Fruit fly (Drosophila melanogaster) whole organism, embryonic: ENCODE results near the gene P58IPK.

Source experiments
- BEAF-32 ChIP-seq: fragments of 200-800 bp; sonication (Bioruptor generic); optimal IDR thresholded peaks from 3 replicates; lab custom pipeline; 2017; ENCODE audit warnings: missing biosample characterization, missing genetic modification characterization, mild to moderate bottlenecking, moderate library complexity, missing genetic modification reagents
- CG11504 ChIP-seq: fragments of 200-800 bp; sonication (Bioruptor generic); optimal IDR thresholded peaks from 3 replicates; lab custom pipeline; 2019; ENCODE audit warnings: missing biosample characterization, mild to moderate bottlenecking, missing genetic modification characterization, moderate library complexity
- CG12299 ChIP-seq: fragments of 200-800 bp; sonication (Bioruptor generic); optimal IDR thresholded peaks from 2 replicates; lab custom pipeline; 2018; ENCODE audit warnings: missing biosample characterization, mild to moderate bottlenecking, missing genetic modification characterization
- CG13624 ChIP-seq: fragments of 200-800 bp; sonication (Bioruptor generic); optimal IDR thresholded peaks from 2 replicates; lab custom pipeline; 2016; ENCODE audit warnings: missing biosample characterization, missing genetic modification characterization
- CG13894 ChIP-seq: fragments of 200-800 bp; sonication (Bioruptor generic); optimal IDR thresholded peaks from 3 replicates; lab custom pipeline; 2018; ENCODE audit warnings: missing biosample characterization, mild to moderate bottlenecking, missing genetic modification characterization, moderate library complexity
- CG14860 ChIP-seq: fragments of 200-800 bp; sonication (Bioruptor generic); IDR thresholded peaks from 3 replicates; pipeline ENCODE4 v1.3.6; 2022; ENCODE audit warnings: missing biosample characterization, missing genetic modification characterization; ENCODE audit not compliant: partially characterized antibody
- CG1603 ChIP-seq: fragments of 200-800 bp; sonication (Bioruptor generic); optimal IDR thresholded peaks from 2 replicates; lab custom pipeline; 2019; ENCODE audit warnings: missing biosample characterization, mild to moderate bottlenecking, missing genetic modification characterization, moderate library complexity
- CG17328 ChIP-seq: fragments of 200-800 bp; sonication (Bioruptor generic); IDR thresholded peaks from 2 replicates; pipeline ENCODE4 v1.3.6; 2022; ENCODE audit warnings: missing biosample characterization, missing genetic modification characterization
- CG17359 ChIP-seq: fragments of 200-800 bp; sonication (Bioruptor generic); optimal IDR thresholded peaks from 3 replicates; lab custom pipeline; 2018; ENCODE audit warnings: missing biosample characterization, mild to moderate bottlenecking, missing genetic modification characterization, moderate library complexity
- CG33213 ChIP-seq: fragments of 200-800 bp; sonication (Bioruptor generic); optimal IDR thresholded peaks from 3 replicates; lab custom pipeline; 2016; ENCODE audit warnings: missing biosample characterization, missing genetic modification characterization
- CG3838 ChIP-seq: fragments of 200-800 bp; sonication (Bioruptor generic); optimal IDR thresholded peaks from 3 replicates; lab custom pipeline; 2016; ENCODE audit warnings: missing biosample characterization, missing genetic modification characterization
- CG42726 ChIP-seq: fragments of 200-800 bp; sonication (Bioruptor generic); IDR thresholded peaks from 2 replicates; pipeline ENCODE4 v1.3.6; 2022; ENCODE audit warnings: missing biosample characterization, missing genetic modification characterization; ENCODE audit not compliant: partially characterized antibody
- CG43689 ChIP-seq: fragments of 200-800 bp; sonication (Bioruptor generic); IDR thresholded peaks from 2 replicates; pipeline ENCODE4 v1.3.6; 2022; ENCODE audit warnings: missing biosample characterization, missing genetic modification characterization
- CG4617 ChIP-seq: fragments of 200-800 bp; sonication (Bioruptor generic); optimal IDR thresholded peaks from 3 replicates; lab custom pipeline; 2016; ENCODE audit warnings: missing biosample characterization, missing genetic modification characterization, borderline replicate concordance
- CG7372 ChIP-seq: fragments of 200-800 bp; sonication (Bioruptor generic); IDR thresholded peaks from 2 replicates; pipeline ENCODE4 v1.3.6; 2022; ENCODE audit warnings: missing biosample characterization, missing genetic modification characterization
- CG7963 ChIP-seq: fragments of 200-800 bp; sonication (Bioruptor generic); IDR thresholded peaks from 3 replicates; pipeline ENCODE4 v1.3.6; 2022; ENCODE audit warnings: missing biosample characterization, missing genetic modification characterization; ENCODE audit not compliant: partially characterized antibody
- CG9797 ChIP-seq: fragments of 200-800 bp; sonication (Bioruptor generic); optimal IDR thresholded peaks from 3 replicates; lab custom pipeline; 2018; ENCODE audit warnings: missing biosample characterization, mild to moderate bottlenecking, missing genetic modification characterization
- D ChIP-seq, 2 experiments: fragments of 200-800 bp in 1 of 2; fragments of >200 bp in 1 of 2; sonication (Bioruptor generic) in 1 of 2; optimal IDR thresholded peaks; 2 replicates in 1 of 2; 3 replicates in 1 of 2; lab custom pipeline; 2017; ENCODE audit warnings: mild to moderate bottlenecking in 1 of 2, missing biosample characterization in 1 of 2, missing genetic modification characterization in 1 of 2, missing genetic modification reagents in 1 of 2
- Dll ChIP-seq: fragments of 200-800 bp; sonication (Bioruptor generic); IDR thresholded peaks from 4 replicates; pipeline ENCODE4 v1.3.6; 2022; ENCODE audit warnings: missing biosample characterization, missing genetic modification characterization; ENCODE audit not compliant: partially characterized antibody
- E2f2 ChIP-seq: fragments of 200-800 bp; sonication (Bioruptor generic); IDR thresholded peaks from 2 replicates; pipeline ENCODE4 v1.3.6; 2022; ENCODE audit warnings: missing biosample characterization, missing genetic modification characterization
- HHEX ChIP-seq: fragments of 200-800 bp; sonication (Bioruptor generic); optimal IDR thresholded peaks from 3 replicates; lab custom pipeline; 2017; ENCODE audit warnings: missing biosample characterization, mild to moderate bottlenecking, missing genetic modification characterization, missing genetic modification reagents
- HLH3B ChIP-seq: fragments of 200-800 bp; sonication (Bioruptor generic); IDR thresholded peaks from 2 replicates; pipeline ENCODE4 v1.3.6; 2022; ENCODE audit warnings: missing biosample characterization, missing genetic modification characterization
- HLH4C ChIP-seq: fragments of 200-800 bp; sonication (Bioruptor generic); IDR thresholded peaks from 3 replicates; pipeline ENCODE4 v1.3.6; 2022; ENCODE audit warnings: missing biosample characterization, missing genetic modification characterization; ENCODE audit not compliant: partially characterized antibody
- HmgD ChIP-seq: fragments of 200-800 bp; sonication (Bioruptor generic); optimal IDR thresholded peaks from 3 replicates; lab custom pipeline; 2016; ENCODE audit warnings: missing biosample characterization, missing genetic modification characterization
- Lim3 ChIP-seq: fragments of 200-800 bp; sonication (Bioruptor generic); IDR thresholded peaks from 2 replicates; pipeline ENCODE4 v1.3.6; 2022; ENCODE audit warnings: missing biosample characterization, missing genetic modification characterization
- Lpt ChIP-seq: fragments of >200 bp; optimal IDR thresholded peaks from 2 replicates; lab custom pipeline; 2018; ENCODE audit warnings: missing biosample characterization, missing genetic modification characterization
- Med ChIP-seq: fragments of 200-800 bp; sonication (Bioruptor generic); peaks from one replicate; lab custom pipeline; 2016; ENCODE audit warnings: missing biosample characterization, missing genetic modification characterization, mild to moderate bottlenecking, inconsistent platforms, moderate library complexity
- Mrtf ChIP-seq: fragments of 200-800 bp; sonication (Bioruptor generic); IDR thresholded peaks from 3 replicates; pipeline ENCODE4 v1.3.6; 2022; ENCODE audit warnings: missing biosample characterization, missing genetic modification characterization
- Neu2 ChIP-seq: fragments of 200-800 bp; sonication (Bioruptor generic); optimal IDR thresholded peaks from 3 replicates; lab custom pipeline; 2016; ENCODE audit warnings: missing biosample characterization, missing genetic modification characterization, borderline replicate concordance
- Opbp ChIP-seq: fragments of 200-800 bp; sonication (Bioruptor generic); IDR thresholded peaks from 3 replicates; pipeline ENCODE4 v1.3.6; 2022; ENCODE audit warnings: missing biosample characterization, missing genetic modification characterization; ENCODE audit not compliant: partially characterized antibody
- Rfx ChIP-seq: fragments of 200-800 bp; sonication (Bioruptor generic); IDR thresholded peaks from 2 replicates; pipeline ENCODE4 v1.3.6; 2022; ENCODE audit warnings: missing biosample characterization, missing genetic modification characterization
- Sry-δ ChIP-seq: fragments of 200-800 bp; sonication (Bioruptor generic); optimal IDR thresholded peaks from 2 replicates; lab custom pipeline; 2016; ENCODE audit warnings: missing biosample characterization, missing genetic modification characterization
- al ChIP-seq: fragments of 200-800 bp; sonication (Bioruptor generic); IDR thresholded peaks from 2 replicates; pipeline ENCODE4 v1.3.6; 2022; ENCODE audit warnings: missing biosample characterization, missing genetic modification characterization
- fd3F ChIP-seq: fragments of 200-800 bp; sonication (Bioruptor generic); optimal IDR thresholded peaks from 2 replicates; lab custom pipeline; 2018; ENCODE audit warnings: missing biosample characterization, mild to moderate bottlenecking, missing genetic modification characterization, moderate library complexity
- ftz-f1 ChIP-seq: fragments of 200-800 bp; sonication (Bioruptor generic); optimal IDR thresholded peaks from 2 replicates; lab custom pipeline; 2016; ENCODE audit warnings: missing biosample characterization, missing genetic modification characterization
- gro ChIP-seq: fragments of 200-800 bp; sonication (Bioruptor generic); optimal IDR thresholded peaks from 2 replicates; lab custom pipeline; 2016; ENCODE audit warnings: missing biosample characterization, missing genetic modification characterization
- gsb-n ChIP-seq: fragments of 200-800 bp; sonication (Bioruptor generic); optimal IDR thresholded peaks from 3 replicates; lab custom pipeline; 2018; ENCODE audit warnings: missing biosample characterization, mild to moderate bottlenecking, missing genetic modification characterization
- mld ChIP-seq: fragments of 200-800 bp; sonication (Bioruptor generic); IDR thresholded peaks from 3 replicates; pipeline ENCODE4 v1.3.6; 2022; ENCODE audit warnings: missing biosample characterization, missing genetic modification characterization; ENCODE audit not compliant: partially characterized antibody
- nerfin-1 ChIP-seq: fragments of 200-800 bp; sonication (Bioruptor generic); optimal IDR thresholded peaks from 3 replicates; lab custom pipeline; 2019; ENCODE audit warnings: missing biosample characterization, mild to moderate bottlenecking, missing genetic modification characterization, moderate library complexity
- nom ChIP-seq: fragments of 200-800 bp; sonication (Bioruptor generic); optimal IDR thresholded peaks from 2 replicates; lab custom pipeline; 2017; ENCODE audit warnings: missing biosample characterization, missing genetic modification characterization, mild to moderate bottlenecking, moderate library complexity, missing genetic modification reagents
- p53 ChIP-seq: fragments of 200-800 bp; sonication (Bioruptor generic); optimal IDR thresholded peaks from 2 replicates; lab custom pipeline; 2016; ENCODE audit warnings: missing biosample characterization, missing genetic modification characterization
- pb ChIP-seq: fragments of 200-800 bp; sonication (Bioruptor generic); optimal IDR thresholded peaks from 3 replicates; lab custom pipeline; 2016; ENCODE audit warnings: missing biosample characterization, missing genetic modification characterization
- phol ChIP-seq: fragments of 200-800 bp; sonication (Bioruptor generic); optimal IDR thresholded peaks from 3 replicates; lab custom pipeline; 2018; ENCODE audit warnings: missing biosample characterization, mild to moderate bottlenecking, missing genetic modification characterization, moderate library complexity
- pzg ChIP-seq: fragments of 200-800 bp; sonication (Bioruptor generic); optimal IDR thresholded peaks from 3 replicates; lab custom pipeline; 2018; ENCODE audit warnings: missing biosample characterization, mild to moderate bottlenecking, missing genetic modification characterization, moderate library complexity
- sens ChIP-seq: fragments of 200-800 bp; sonication (Bioruptor generic); peaks from one replicate; lab custom pipeline; 2016; ENCODE audit warnings: missing biosample characterization, missing genetic modification characterization
- sob ChIP-seq: fragments of 200-800 bp; sonication (Bioruptor generic); IDR thresholded peaks from 2 replicates; pipeline ENCODE4 v1.3.6; 2022; ENCODE audit warnings: missing biosample characterization, missing genetic modification characterization
- tna ChIP-seq: fragments of 200-800 bp; sonication (Bioruptor generic); IDR thresholded peaks from 2 replicates; pipeline ENCODE4 v1.3.6; 2022; ENCODE audit warnings: missing biosample characterization, missing genetic modification characterization; ENCODE audit not compliant: partially characterized antibody
- trem ChIP-seq: fragments of 200-800 bp; optimal IDR thresholded peaks from 3 replicates; lab custom pipeline; 2019; ENCODE audit warnings: missing biosample characterization, mild to moderate bottlenecking, missing genetic modification characterization, moderate library complexity
- zen ChIP-seq: fragments of 200-800 bp; sonication (Bioruptor generic); optimal IDR thresholded peaks from 3 replicates; lab custom pipeline; 2018; ENCODE audit warnings: missing biosample characterization, mild to moderate bottlenecking, missing genetic modification characterization, moderate library complexity

Gene P58IPK

dm6 chr3R:9637361-9637760 lies 50.6 kb downstream of the P58IPK start, which contains the start of gene Scm (continued):
- TF ChIP-seq ftz-f1 (GFP tag; lab: Kevin White, UChicago) (peak; percentile 6), Med (GFP tag; lab: Kevin White, UChicago) (peak; percentile 58), D (optimal IDR thresholded peaks at IDR 0.05; lab: Kevin White, UChicago) (no peak), D (GFP tag; optimal IDR thresholded peaks at IDR 0.05; lab: Kevin White, UChicago) (no peak), HLH4C (GFP tag; lab: Robert Waterston, UW) (peak; percentile 87), pb (GFP tag; lab: Kevin White, UChicago) (no peak), sob (GFP tag; lab: Robert Waterston, UW) (no peak), Sry-δ (GFP tag; lab: Kevin White, UChicago) (peak; percentile 97), p53 (GFP tag; lab: Kevin White, UChicago) (no peak), Mrtf (no peak), tna (peak; percentile 89), gsb-n (peak; percentile 46), nerfin-1 (peak; percentile 53), CG42726 (peak; percentile 84; the same call in 1 of the 2 replicates), phol (tag; lab: Kevin White, UChicago) (peak; percentile 100), CG7963 (peak; percentile 93), E2f2 (GFP tag; lab: Robert Waterston, UW) (peak; percentile 71), CG43689 (GFP tag; lab: Robert Waterston, UW) (no peak), CG12299 (tag; lab: Kevin White, UChicago) (peak; percentile 23), CG1603 (tag; lab: Kevin White, UChicago) (peak; percentile 77), CG17328 (GFP tag; lab: Robert Waterston, UW) (no peak), pzg (GFP tag; lab: Kevin White, UChicago) (peak; percentile 88), zen (tag; lab: Kevin White, UChicago) (peak; percentile 56), BEAF-32 (GFP tag; lab: Kevin White, UChicago) (peak; percentile 91), HHEX (no peak), Dll (GFP tag; lab: Robert Waterston, UW) (peak; percentile 90), mld (GFP tag; lab: Robert Waterston, UW) (peak; percentile 51; the same call in 1 of the 3 replicates), CG7372 (GFP tag; lab: Robert Waterston, UW) (no peak), Neu2 (GFP tag; lab: Kevin White, UChicago) (no peak), CG17359 (no peak), Opbp (peak; percentile 93), HLH3B (no peak), sens (GFP tag; lab: Kevin White, UChicago) (peak; percentile 76), CG9797 (GFP tag; lab: Kevin White, UChicago) (peak; percentile 20), CG14860 (GFP tag; lab: Robert Waterston, UW) (peak; percentile 85), gro (GFP tag; lab: Kevin White, UChicago) (peak; percentile 19), Lim3 (no peak), Lpt (GFP tag; lab: Kevin White, UChicago) (no peak), fd3F (GFP tag; lab: Kevin White, UChicago) (no peak), trem (tag; lab: Kevin White, UChicago) (peak; percentile 72), al (GFP tag; lab: Robert Waterston, UW) (no peak), CG13894 (tag; lab: Kevin White, UChicago) (peak; percentile 2), nom (no peak), Rfx (peak; percentile 24; the same call in 1 of the 2 replicates), HmgD (GFP tag; lab: Kevin White, UChicago) (peak; percentile 61), CG3838 (GFP tag; lab: Kevin White, UChicago) (no peak), CG33213 (GFP tag; lab: Kevin White, UChicago) (no peak), CG13624 (peak; percentile 36), CG11504 (peak; percentile 57), CG4617 (peak; percentile 74)
